Fruit fly (Drosophila melanogaster) whole organism, embryonic: ENCODE measurements around the gene ppk17.

Experiments
- Abd-B ChIP-seq: fragments of 200-800 bp; sonication (Bioruptor generic); optimal IDR thresholded peaks from 2 replicates; lab custom pipeline; 2018; ENCODE audit warnings: missing biosample characterization, mild to moderate bottlenecking, missing genetic modification characterization, moderate library complexity
- Atf-2 ChIP-seq: fragments of 200-800 bp; sonication (Bioruptor generic); optimal IDR thresholded peaks from 2 replicates; lab custom pipeline; 2016; ENCODE audit warnings: missing biosample characterization, missing genetic modification characterization
- Bgb ChIP-seq: fragments of 200-800 bp; sonication (Bioruptor generic); IDR thresholded peaks from 2 replicates; pipeline ENCODE4 v1.3.6; 2022; ENCODE audit warnings: missing biosample characterization, missing genetic modification characterization; ENCODE audit not compliant: partially characterized antibody
- CG10321 ChIP-seq: fragments of 200-800 bp; sonication (Bioruptor generic); IDR thresholded peaks from 2 replicates; pipeline ENCODE4 v1.3.6; 2022; ENCODE audit warnings: missing biosample characterization, missing genetic modification characterization
- CG10366 ChIP-seq: fragments of 200-800 bp; sonication (Bioruptor generic); IDR thresholded peaks from 2 replicates; pipeline ENCODE4 v1.3.6; 2022; ENCODE audit warnings: missing biosample characterization, missing genetic modification characterization
- CG10431 ChIP-seq: fragments of 200-800 bp; sonication (Bioruptor generic); optimal IDR thresholded peaks from 3 replicates; lab custom pipeline; 2018; ENCODE audit warnings: missing biosample characterization, mild to moderate bottlenecking, missing genetic modification characterization
- CG10979 ChIP-seq: fragments of 200-800 bp; sonication (Bioruptor generic); optimal IDR thresholded peaks from 2 replicates; lab custom pipeline; 2018; ENCODE audit warnings: missing biosample characterization, mild to moderate bottlenecking, missing genetic modification characterization, moderate library complexity
- CG12744 ChIP-seq: fragments of 200-800 bp; sonication (Bioruptor generic); optimal IDR thresholded peaks from 2 replicates; lab custom pipeline; 2016; ENCODE audit warnings: missing biosample characterization, missing genetic modification characterization
- CG14965 ChIP-seq: fragments of 200-800 bp; sonication (Bioruptor generic); optimal IDR thresholded peaks from 2 replicates; lab custom pipeline; 2016; ENCODE audit warnings: missing biosample characterization, missing genetic modification characterization, borderline replicate concordance
- CG16813 ChIP-seq: fragments of 200-800 bp; sonication (Bioruptor generic); IDR thresholded peaks from 3 replicates; pipeline ENCODE4 v1.3.6; 2022; ENCODE audit warnings: missing biosample characterization, missing genetic modification characterization; ENCODE audit not compliant: partially characterized antibody
- CG16863 ChIP-seq: fragments of 200-800 bp; sonication (Bioruptor generic); optimal IDR thresholded peaks from 3 replicates; lab custom pipeline; 2016; ENCODE audit warnings: missing biosample characterization, missing genetic modification characterization
- CG17361 ChIP-seq: fragments of 200-800 bp; sonication (Bioruptor generic); IDR thresholded peaks from 3 replicates; pipeline ENCODE4 v1.3.6; 2022; ENCODE audit warnings: missing biosample characterization, missing genetic modification characterization
- CG17612 ChIP-seq: fragments of 200-800 bp; sonication (Bioruptor generic); IDR thresholded peaks from 2 replicates; pipeline ENCODE4 v1.3.6; 2022; ENCODE audit warnings: missing biosample characterization, missing genetic modification characterization
- CG1792 ChIP-seq: fragments of 200-800 bp; sonication (Bioruptor generic); optimal IDR thresholded peaks from 2 replicates; lab custom pipeline; 2016; ENCODE audit warnings: missing biosample characterization, missing genetic modification characterization
- CG2712 ChIP-seq: fragments of 200-800 bp; optimal IDR thresholded peaks from 3 replicates; lab custom pipeline; 2019; ENCODE audit warnings: missing biosample characterization, mild to moderate bottlenecking, missing genetic modification characterization, moderate library complexity
- CG32532 ChIP-seq: fragments of 200-800 bp; sonication (Bioruptor generic); IDR thresholded peaks from 2 replicates; pipeline ENCODE4 v1.3.6; 2022; ENCODE audit warnings: missing biosample characterization, missing genetic modification characterization
- CG3838 ChIP-seq: fragments of 200-800 bp; sonication (Bioruptor generic); optimal IDR thresholded peaks from 3 replicates; lab custom pipeline; 2016; ENCODE audit warnings: missing biosample characterization, missing genetic modification characterization
- CG8388 ChIP-seq: fragments of 200-800 bp; sonication (Bioruptor generic); optimal IDR thresholded peaks from 2 replicates; lab custom pipeline; 2019; ENCODE audit warnings: missing biosample characterization, mild to moderate bottlenecking, missing genetic modification characterization, moderate library complexity
- CG9797 ChIP-seq: fragments of 200-800 bp; sonication (Bioruptor generic); optimal IDR thresholded peaks from 3 replicates; lab custom pipeline; 2018; ENCODE audit warnings: missing biosample characterization, mild to moderate bottlenecking, missing genetic modification characterization
- Camta ChIP-seq: fragments of 200-800 bp; sonication (Bioruptor generic); optimal IDR thresholded peaks from 2 replicates; lab custom pipeline; 2016; ENCODE audit warnings: missing biosample characterization, missing genetic modification characterization
- Dad ChIP-seq: fragments of 200-800 bp; sonication (Bioruptor generic); optimal IDR thresholded peaks from 3 replicates; lab custom pipeline; 2016; ENCODE audit warnings: missing biosample characterization, missing genetic modification characterization
- Dip2 ChIP-seq: fragments of 200-800 bp; sonication (Bioruptor generic); IDR thresholded peaks from 2 replicates; pipeline ENCODE4 v1.3.6; 2022; ENCODE audit warnings: missing biosample characterization, missing genetic modification characterization
- Gug ChIP-seq: fragments of 200-800 bp; sonication (Bioruptor generic); IDR thresholded peaks from 4 replicates; pipeline ENCODE4 v1.3.6; 2022; ENCODE audit warnings: missing biosample characterization, missing genetic modification characterization
- HmgZ ChIP-seq: fragments of 200-800 bp; sonication (Bioruptor generic); optimal IDR thresholded peaks from 2 replicates; lab custom pipeline; 2018; ENCODE audit warnings: missing biosample characterization, mild to moderate bottlenecking, missing genetic modification characterization
- Hr39 ChIP-seq: fragments of >200 bp; optimal IDR thresholded peaks from 2 replicates; lab custom pipeline; 2017
- Kr ChIP-seq: fragments of 200-800 bp; sonication (Bioruptor generic); optimal IDR thresholded peaks from 2 replicates; lab custom pipeline; 2017; ENCODE audit warnings: missing biosample characterization, mild to moderate bottlenecking, missing genetic modification characterization
- Mad ChIP-seq: fragments of 200-800 bp; sonication (Bioruptor generic); optimal IDR thresholded peaks from 2 replicates; lab custom pipeline; 2016; ENCODE audit warnings: missing biosample characterization, missing genetic modification characterization
- Nf-YC ChIP-seq: fragments of 200-800 bp; optimal IDR thresholded peaks from 3 replicates; lab custom pipeline; 2019; ENCODE audit warnings: missing biosample characterization, mild to moderate bottlenecking, missing genetic modification characterization, moderate library complexity
- Oli ChIP-seq: fragments of 200-800 bp; sonication (Bioruptor generic); optimal IDR thresholded peaks from 2 replicates; lab custom pipeline; 2018; ENCODE audit warnings: missing biosample characterization, mild to moderate bottlenecking, missing genetic modification characterization, moderate library complexity
- al ChIP-seq: fragments of 200-800 bp; sonication (Bioruptor generic); IDR thresholded peaks from 2 replicates; pipeline ENCODE4 v1.3.6; 2022; ENCODE audit warnings: missing biosample characterization, missing genetic modification characterization
- bsh ChIP-seq, 2 experiments: fragments of 200-800 bp; sonication (Bioruptor generic); optimal IDR thresholded peaks; 2 replicates each; lab custom pipeline; 2017 to 2018; ENCODE audit warnings: mild to moderate bottlenecking in 2 of 2, missing biosample characterization in 2 of 2, missing genetic modification characterization in 2 of 2, moderate library complexity in 1 of 2
- cg ChIP-seq: fragments of 200-800 bp; sonication (Bioruptor generic); optimal IDR thresholded peaks from 3 replicates; lab custom pipeline; 2019; ENCODE audit warnings: missing biosample characterization, mild to moderate bottlenecking, missing genetic modification characterization, moderate library complexity
- chm ChIP-seq: fragments of 200-800 bp; sonication (Bioruptor generic); IDR thresholded peaks from 2 replicates; pipeline ENCODE4 v1.3.6; 2022; ENCODE audit warnings: missing biosample characterization, missing genetic modification characterization
- da ChIP-seq: fragments of 200-800 bp; sonication (Bioruptor generic); optimal IDR thresholded peaks from 2 replicates; lab custom pipeline; 2016; ENCODE audit warnings: missing biosample characterization, missing genetic modification characterization
- dmrt99B ChIP-seq: fragments of 200-800 bp; sonication (Bioruptor generic); optimal IDR thresholded peaks from 2 replicates; lab custom pipeline; 2018; ENCODE audit warnings: missing biosample characterization, mild to moderate bottlenecking, missing genetic modification characterization, moderate library complexity
- dpn ChIP-seq, 2 experiments: fragments of 200-800 bp; sonication (Bioruptor generic); optimal IDR thresholded peaks; 3 replicates each; lab custom pipeline; 2016; ENCODE audit warnings: missing biosample characterization in 2 of 2, missing genetic modification characterization in 2 of 2
- ind ChIP-seq: fragments of 200-800 bp; sonication (Bioruptor generic); optimal IDR thresholded peaks from 3 replicates; lab custom pipeline; 2016; ENCODE audit warnings: missing biosample characterization, missing genetic modification characterization
- nerfin-1 ChIP-seq: fragments of 200-800 bp; sonication (Bioruptor generic); optimal IDR thresholded peaks from 3 replicates; lab custom pipeline; 2019; ENCODE audit warnings: missing biosample characterization, mild to moderate bottlenecking, missing genetic modification characterization, moderate library complexity
- nerfin-2 ChIP-seq: fragments of 200-800 bp; sonication (Bioruptor generic); IDR thresholded peaks from 2 replicates; pipeline ENCODE4 v1.3.6; 2022; ENCODE audit warnings: missing biosample characterization, missing genetic modification characterization; ENCODE audit not compliant: partially characterized antibody
- odd ChIP-seq: fragments of 200-800 bp; sonication (Bioruptor generic); optimal IDR thresholded peaks from 2 replicates; lab custom pipeline; 2017; ENCODE audit warnings: missing biosample characterization, mild to moderate bottlenecking, missing genetic modification characterization
- prd ChIP-seq, 3 experiments: fragments of >200 bp in 2 of 3; fragments of 200-800 bp in 1 of 3; sonication (Bioruptor generic) in 1 of 3; optimal IDR thresholded peaks in 2 of 3; IDR thresholded peaks in 1 of 3; 2 replicates in 2 of 3; 3 replicates in 1 of 3; pipeline versions ENCODE4 v1.3.6 to Lab custom; 2017 to 2022; ENCODE audit warnings: missing biosample characterization in 1 of 3, missing genetic modification characterization in 1 of 3
- pros ChIP-seq: fragments of 200-800 bp; sonication (Bioruptor generic); optimal IDR thresholded peaks from 3 replicates; lab custom pipeline; 2019; ENCODE audit warnings: missing biosample characterization, mild to moderate bottlenecking, missing genetic modification characterization, moderate library complexity
- pum ChIP-seq: fragments of 200-800 bp; sonication (Bioruptor generic); optimal IDR thresholded peaks from 2 replicates; lab custom pipeline; 2016; ENCODE audit warnings: missing biosample characterization, missing genetic modification characterization
- trem ChIP-seq: fragments of 200-800 bp; optimal IDR thresholded peaks from 3 replicates; lab custom pipeline; 2019; ENCODE audit warnings: missing biosample characterization, mild to moderate bottlenecking, missing genetic modification characterization, moderate library complexity
- trh ChIP-seq: fragments of 200-800 bp; sonication (Bioruptor generic); optimal IDR thresholded peaks from 2 replicates; lab custom pipeline; 2016; ENCODE audit warnings: missing biosample characterization, missing genetic modification characterization
- tx ChIP-seq: fragments of 200-800 bp; sonication (Bioruptor generic); optimal IDR thresholded peaks from 2 replicates; lab custom pipeline; 2016; ENCODE audit warnings: missing biosample characterization, missing genetic modification characterization
- zen2 ChIP-seq: fragments of 200-800 bp; sonication (Bioruptor generic); IDR thresholded peaks from 3 replicates; pipeline ENCODE4 v1.3.6; 2022; ENCODE audit warnings: missing biosample characterization, missing genetic modification characterization; ENCODE audit not compliant: partially characterized antibody
- zfh1 ChIP-seq: fragments of 200-800 bp; sonication (Bioruptor generic); IDR thresholded peaks from 3 replicates; pipeline ENCODE4 v1.3.6; 2022; ENCODE audit warnings: missing biosample characterization, missing genetic modification characterization

Gene ppk17

dm6 chr2L:16715841-16716701 lies 44.3 kb downstream of the ppk17 start, which contains the start of the genes Cyt-c-d and CG31808 (continued):
- TF ChIP-seq ind (GFP tag; lab: Kevin White, UChicago): peak; percentile 95
- peak; percentile 97 for TF ChIP-seq zfh1
- TF ChIP-seq da (GFP tag; lab: Kevin White, UChicago): peak; percentile 87
- peak; percentile 58 for TF ChIP-seq CG14965 (GFP tag; lab: Kevin White, UChicago)
- peak; percentile 95 for TF ChIP-seq Camta (GFP tag; lab: Kevin White, UChicago)
- TF ChIP-seq bsh (GFP tag; optimal IDR thresholded peaks at IDR 0.05; lab: Kevin White, UChicago): peak; percentile 97 to 99
- TF ChIP-seq Abd-B (GFP tag; lab: Kevin White, UChicago): peak; percentile 95
- TF ChIP-seq nerfin-2 (GFP tag; lab: Robert Waterston, UW): no peak
- TF ChIP-seq prd (optimal IDR thresholded peaks at IDR 0.05; lab: Kevin White, UChicago): no peak
- TF ChIP-seq prd (GFP tag; IDR thresholded peaks at IDR 0.05; lab: Robert Waterston, UW): peak; percentile 98
- peak; percentile 93 for TF ChIP-seq trh (GFP tag; lab: Kevin White, UChicago)
- peak; percentile 71 for TF ChIP-seq Kr (GFP tag; lab: Kevin White, UChicago)
- TF ChIP-seq CG32532 (GFP tag; lab: Robert Waterston, UW): peak; percentile 94
- no peak; the same call in 2 of the 3 replicates for TF ChIP-seq zen2 (GFP tag; lab: Robert Waterston, UW)
- TF ChIP-seq odd (GFP tag; lab: Kevin White, UChicago): peak; percentile 97
- peak; percentile 33 for TF ChIP-seq CG9797 (GFP tag; lab: Kevin White, UChicago)
- peak; percentile 85 for TF ChIP-seq CG17612
- peak; percentile 85 for TF ChIP-seq al (GFP tag; lab: Robert Waterston, UW)
- TF ChIP-seq dmrt99B: peak; percentile 99
- TF ChIP-seq CG16863 (GFP tag; lab: Kevin White, UChicago): peak; percentile 94
- peak; percentile 97 for TF ChIP-seq CG8388 (GFP tag; lab: Kevin White, UChicago)
- peak; percentile 90 for TF ChIP-seq pum (GFP tag; lab: Kevin White, UChicago)
- TF ChIP-seq nerfin-1: peak; percentile 94
- peak; percentile 98 for TF ChIP-seq CG10366
- TF ChIP-seq tx: peak; percentile 90
- TF ChIP-seq Nf-YC (tag; lab: Kevin White, UChicago): peak; percentile 83
- peak; percentile 96 for TF ChIP-seq CG17361
- TF ChIP-seq chm (GFP tag; lab: Robert Waterston, UW): peak; percentile 95
- peak; percentile 90 for TF ChIP-seq Atf-2 (GFP tag; lab: Kevin White, UChicago)
- peak; percentile 68; the same call in 1 of the 2 replicates for TF ChIP-seq CG10321 (GFP tag; lab: Robert Waterston, UW)
- TF ChIP-seq Dip2: no peak; the same call in 1 of the 2 replicates
- peak; percentile 98 for TF ChIP-seq Oli (tag; lab: Kevin White, UChicago)
- TF ChIP-seq CG16813 (GFP tag; lab: Robert Waterston, UW): 0 out of 3 replicates have a peak, but pooled peaks have one; percentile 31
- peak; percentile 94 for TF ChIP-seq Mad (GFP tag; lab: Kevin White, UChicago)
- peak; percentile 95 for TF ChIP-seq CG3838 (GFP tag; lab: Kevin White, UChicago)
- peak; percentile 95 to 97 for TF ChIP-seq dpn (GFP tag; optimal IDR thresholded peaks at IDR 0.05; lab: Kevin White, UChicago)
- peak; percentile 91 for TF ChIP-seq Dad
- peak; percentile 92 for TF ChIP-seq Gug (GFP tag; lab: Robert Waterston, UW)
- no peak for TF ChIP-seq Hr39 (lab: Kevin White, UChicago)
- peak; percentile 86 for TF ChIP-seq CG10431 (GFP tag; lab: Kevin White, UChicago)
- peak; percentile 90 for TF ChIP-seq CG1792 (GFP tag; lab: Kevin White, UChicago)
- peak; percentile 91 for TF ChIP-seq CG12744 (GFP tag; lab: Kevin White, UChicago)
- TF ChIP-seq trem: peak; percentile 92
- peak; percentile 58 for TF ChIP-seq Bgb (GFP tag; lab: Robert Waterston, UW)
- peak; percentile 98 for TF ChIP-seq CG10979 (tag; lab: Kevin White, UChicago)
- TF ChIP-seq cg (GFP tag; lab: Kevin White, UChicago): peak; percentile 28
- TF ChIP-seq pros (GFP tag; lab: Kevin White, UChicago): peak; percentile 59
- peak; percentile 98 for TF ChIP-seq CG2712 (tag; lab: Kevin White, UChicago)
- peak; percentile 97 for TF ChIP-seq HmgZ (tag; lab: Kevin White, UChicago)
